Worm (Caenorhabditis elegans): ENCODE data around the gene nyn-1.

DNA sequence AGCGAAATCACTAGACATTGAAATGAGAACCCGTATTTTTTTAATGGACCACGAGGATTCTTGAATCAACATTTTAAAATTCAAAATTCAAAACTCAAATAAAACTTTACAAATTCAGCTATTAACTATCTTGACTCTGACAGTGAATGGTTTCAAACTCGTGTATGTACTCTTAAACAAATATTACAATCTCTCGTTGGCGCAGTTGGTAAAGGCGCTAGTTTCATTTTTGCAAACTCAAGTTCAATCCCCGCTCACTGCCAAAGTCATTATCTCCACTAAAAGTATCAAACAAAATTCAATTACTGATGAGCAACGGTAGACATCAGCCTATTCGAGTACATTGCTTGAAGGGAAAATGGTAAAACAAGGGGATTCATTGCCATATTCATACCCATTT is 14.7 kb upstream of the nyn-1 start:
- TF ChIP-seq T22C8.4 (GFP tag; IDR thresholded peaks at IDR 0.05) (no peak), flt-1 (GFP tag; IDR thresholded peaks at IDR 0.05) (no peak), ztf-29 (GFP tag; IDR thresholded peaks at IDR 0.05) (no peak), med-1 (GFP tag; optimal IDR thresholded peaks at IDR 0.05; ENCODE audit: insufficient read depth) (no peak)

Measured in whole organism, midembryonic.